Fruit fly (Drosophila melanogaster) whole organism, adult: Measurements from ENCODE around the gene CG17350.

ENCODE experiments used
- CG1620 ChIP-seq: fragments of 200-800 bp; sonication (Bioruptor generic); optimal IDR thresholded peaks from 2 replicates; lab custom pipeline; 2016; ENCODE audit warnings: missing biosample characterization, missing genetic modification characterization
- CG7045 ChIP-seq: fragments of 200-800 bp; sonication (Bioruptor generic); optimal IDR thresholded peaks from 2 replicates; lab custom pipeline; 2017; ENCODE audit warnings: missing biosample characterization, mild to moderate bottlenecking, missing genetic modification characterization
- Clk ChIP-seq: fragments of 200-800 bp; sonication (Bioruptor generic); optimal IDR thresholded peaks from 2 replicates; lab custom pipeline; 2017; ENCODE audit warnings: missing biosample characterization, missing genetic modification characterization
- bab1 ChIP-seq: fragments of 200-800 bp; sonication (Bioruptor generic); optimal IDR thresholded peaks from 3 replicates; lab custom pipeline; 2019; ENCODE audit warnings: missing biosample characterization, mild to moderate bottlenecking, missing genetic modification characterization, moderate library complexity
- kay ChIP-seq: fragments of 200-800 bp; sonication (Bioruptor generic); peaks from one replicate; lab custom pipeline; 2016; ENCODE audit warnings: missing biosample characterization, missing genetic modification characterization, borderline replicate concordance

- TF ChIP-seq CG1620, result no peak
- TF ChIP-seq Clk (GFP tag; lab: Kevin White, UChicago), result no peak
- TF ChIP-seq kay (GFP tag; lab: Kevin White, UChicago), result no peak
- no peak for TF ChIP-seq bab1 (GFP tag; lab: Kevin White, UChicago)
- no peak for TF ChIP-seq CG7045
Observed at dm6 chr2L:19335052-19335451, 45.7 kb upstream of the CG17350 start.
